Worm (Caenorhabditis elegans) whole organism, late embryonic: ENCODE results near the gene Y46D2A.3.

Source experiments
- C38D4.7 ChIP-seq: fragments of 200-800 bp; sonication (Bioruptor generic); optimal IDR thresholded peaks from 2 replicates; lab custom pipeline; 2018; ENCODE audit warnings: mild to moderate bottlenecking, missing genetic modification characterization, moderate library complexity, missing compliant biosample characterization
- ama-1 ChIP-seq: fragments of 150-350 bp; optimal IDR thresholded peaks from 2 replicates; lab custom pipeline; 2014
- ceh-18 ChIP-seq: sonication (generic microtip); optimal IDR thresholded peaks from 2 replicates; lab custom pipeline; 2016; ENCODE audit warnings: missing genetic modification characterization, missing compliant biosample characterization
- ceh-19 ChIP-seq: fragments of 200-800 bp; sonication (Bioruptor generic); optimal IDR thresholded peaks from 2 replicates; lab custom pipeline; 2018; ENCODE audit warnings: mild to moderate bottlenecking, missing genetic modification characterization, missing compliant biosample characterization
- ceh-24 ChIP-seq: sonication (generic microtip); optimal IDR thresholded peaks from 2 replicates; lab custom pipeline; 2016; ENCODE audit warnings: mild to moderate bottlenecking, missing genetic modification characterization, missing compliant biosample characterization
- ceh-30 ChIP-seq: fragments of 150-350 bp; optimal IDR thresholded peaks from 2 replicates; lab custom pipeline; 2014; ENCODE audit warnings: missing biosample characterization, missing genetic modification characterization
- ceh-31 ChIP-seq: sonication (generic microtip); optimal IDR thresholded peaks from 2 replicates; lab custom pipeline; 2016; ENCODE audit warnings: missing genetic modification characterization, missing compliant biosample characterization
- ceh-6 ChIP-seq: fragments of 200-800 bp; sonication (Bioruptor generic); optimal IDR thresholded peaks from 2 replicates; lab custom pipeline; 2018; ENCODE audit warnings: mild to moderate bottlenecking, missing genetic modification characterization, missing compliant biosample characterization
- elt-2 ChIP-seq: sonication (generic microtip); optimal IDR thresholded peaks from 2 replicates; lab custom pipeline; 2016; ENCODE audit warnings: missing genetic modification reagents, missing genetic modification characterization, missing compliant biosample characterization
- elt-4 ChIP-seq: sonication (generic microtip); optimal IDR thresholded peaks from 2 replicates; lab custom pipeline; 2016; ENCODE audit warnings: missing genetic modification characterization, missing compliant biosample characterization
- fkh-10 ChIP-seq: fragments of 150-350 bp; optimal IDR thresholded peaks from 2 replicates; lab custom pipeline; 2014; ENCODE audit warnings: missing biosample characterization, missing genetic modification reagents, missing genetic modification characterization
- hlh-30 ChIP-seq: sonication (generic microtip); optimal IDR thresholded peaks from 2 replicates; lab custom pipeline; 2017; ENCODE audit warnings: antibody characterized with exemption, missing genetic modification characterization, missing compliant biosample characterization; ENCODE audit not compliant: insufficient read depth
- lin-11 ChIP-seq: fragments of 200-800 bp; sonication (Bioruptor generic); optimal IDR thresholded peaks from 2 replicates; lab custom pipeline; 2018; ENCODE audit warnings: mild to moderate bottlenecking, missing genetic modification characterization, missing compliant biosample characterization
- mec-3 ChIP-seq: sonication (generic microtip); optimal IDR thresholded peaks from 2 replicates; lab custom pipeline; 2016; ENCODE audit warnings: borderline replicate concordance, missing genetic modification characterization, missing compliant biosample characterization
- pat-9 ChIP-seq: fragments of 200-800 bp; sonication (Bioruptor generic); optimal IDR thresholded peaks from 2 replicates; lab custom pipeline; 2018; ENCODE audit warnings: mild to moderate bottlenecking, missing genetic modification characterization, moderate library complexity, missing compliant biosample characterization
- pha-2 ChIP-seq: sonication (generic microtip); optimal IDR thresholded peaks from 2 replicates; lab custom pipeline; 2017; ENCODE audit warnings: mild to moderate bottlenecking, missing genetic modification characterization, missing compliant biosample characterization
- pqm-1 ChIP-seq: sonication (generic microtip); optimal IDR thresholded peaks from 2 replicates; lab custom pipeline; 2016; ENCODE audit warnings: missing genetic modification characterization, missing compliant biosample characterization
- rnt-1 ChIP-seq: sonication (generic microtip); optimal IDR thresholded peaks from 2 replicates; lab custom pipeline; 2016; ENCODE audit warnings: missing genetic modification characterization, missing compliant biosample characterization
- syd-9 ChIP-seq: sonication (generic microtip); optimal IDR thresholded peaks from 2 replicates; lab custom pipeline; 2016; ENCODE audit warnings: mild to moderate bottlenecking, missing genetic modification characterization, moderate library complexity, missing compliant biosample characterization
- tbx-2 ChIP-seq: sonication (generic microtip); optimal IDR thresholded peaks from 2 replicates; lab custom pipeline; 2016; ENCODE audit warnings: missing genetic modification characterization, missing compliant biosample characterization
- tbx-7 ChIP-seq: sonication (generic microtip); optimal IDR thresholded peaks from 2 replicates; lab custom pipeline; 2016; ENCODE audit warnings: missing genotype, missing genetic modification characterization, missing compliant biosample characterization
- ttx-3 ChIP-seq: sonication (generic microtip); optimal IDR thresholded peaks from 2 replicates; lab custom pipeline; 2016; ENCODE audit warnings: missing genetic modification reagents, missing genetic modification characterization, missing compliant biosample characterization
- unc-3 ChIP-seq, 2 experiments: fragments of 200-800 bp in 1 of 2; sonication (Bioruptor generic) in 1 of 2; sonication (generic microtip) in 1 of 2; conservative IDR thresholded peaks in 1 of 2; optimal IDR thresholded peaks in 1 of 2; 2 replicates each; pipeline versions ENCODE4 v1.3.6 to Lab custom; 2016 to 2022; ENCODE audit warnings: missing compliant biosample characterization in 2 of 2, missing genetic modification characterization in 2 of 2, missing genetic modification reagents in 1 of 2
- unc-42 ChIP-seq: sonication (generic microtip); optimal IDR thresholded peaks from 2 replicates; lab custom pipeline; 2016; ENCODE audit warnings: missing genotype, missing genetic modification characterization, missing compliant biosample characterization

The Y46D2A.3 gene

DNA sequence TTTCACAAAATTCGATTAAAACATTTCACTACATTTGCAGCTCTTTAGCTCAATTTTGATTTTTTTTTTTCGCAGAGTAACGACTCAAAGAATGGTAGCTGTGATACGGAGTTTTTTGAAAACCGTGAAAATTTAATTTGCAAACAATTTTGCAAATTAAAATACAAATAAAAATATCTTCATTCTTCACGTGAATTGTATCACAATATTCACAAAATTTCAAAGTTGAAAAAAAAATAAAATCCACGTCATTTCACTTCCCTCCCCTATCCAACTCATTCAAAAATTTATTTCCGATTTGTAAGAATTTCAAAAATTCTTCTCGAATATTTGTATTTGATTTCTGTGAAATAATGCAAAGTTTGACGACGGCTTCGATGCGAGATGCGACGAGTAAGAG lies 48.4 kb downstream of the Y46D2A.3 start, which contains the start of gene wht-4:
wht-4 (plus strand) TSS at position 301 of the 400 bp plus-strand sequence.
- no peak for TF ChIP-seq elt-4 (tag; lab: Kevin White, UChicago)
- no peak for TF ChIP-seq mec-3 (tag; lab: Kevin White, UChicago)
- no peak for TF ChIP-seq hlh-30 (tag; lab: Kevin White, UChicago)
- TF ChIP-seq unc-42 (tag; lab: Kevin White, UChicago), result no peak
- no peak for TF ChIP-seq ceh-31 (tag; lab: Kevin White, UChicago)
- TF ChIP-seq fkh-10, result no peak
- TF ChIP-seq ceh-19 (GFP tag; lab: Kevin White, UChicago), result no peak
- TF ChIP-seq ttx-3 (tag; lab: Kevin White, UChicago), result no peak
- TF ChIP-seq syd-9 (tag; lab: Kevin White, UChicago), result no peak
- TF ChIP-seq ama-1 (lab: Kevin White, UChicago), result no peak
- no peak for TF ChIP-seq unc-3 (GFP tag; conservative IDR thresholded peaks at IDR 0.05; lab: Robert Waterston, UW)
- no peak for TF ChIP-seq unc-3 (tag; optimal IDR thresholded peaks at IDR 0.05; lab: Kevin White, UChicago)
- TF ChIP-seq rnt-1 (tag; lab: Kevin White, UChicago), result no peak
- TF ChIP-seq elt-2 (tag; lab: Kevin White, UChicago), result no peak
- TF ChIP-seq ceh-30 (tag; lab: Kevin White, UChicago), result no peak
- no peak for TF ChIP-seq pat-9 (tag; lab: Kevin White, UChicago)
- TF ChIP-seq ceh-18, result no peak

DNA sequence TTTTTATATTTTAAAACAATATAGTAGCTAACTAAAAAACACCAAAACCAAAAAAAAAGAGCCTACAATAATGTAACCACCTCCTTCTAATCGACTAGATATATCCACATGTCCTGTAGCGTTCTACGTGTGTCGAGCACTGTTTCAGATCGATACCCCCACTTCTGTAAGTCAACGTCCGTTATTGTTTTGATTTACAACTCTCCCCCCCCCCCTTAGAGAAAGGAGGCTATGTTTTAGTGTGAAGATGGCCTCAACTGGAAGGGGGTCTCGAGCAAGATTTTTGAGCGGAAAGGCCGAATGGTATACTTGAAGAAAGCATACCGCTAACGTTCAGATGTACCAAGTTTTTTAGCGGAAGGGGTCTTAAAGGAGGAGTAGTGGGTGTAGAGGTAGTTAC lies 49.3 kb downstream of the Y46D2A.3 start, which contains the start of gene F02E11.4:
F02E11.4 (minus strand) TSS at position 101 of the 400 bp plus-strand sequence.
- no peak for TF ChIP-seq C38D4.7
- no peak for TF ChIP-seq tbx-2
- TF ChIP-seq pqm-1 (tag; lab: Kevin White, UChicago), result no peak
- TF ChIP-seq unc-3 (GFP tag; conservative IDR thresholded peaks at IDR 0.05; lab: Robert Waterston, UW), result no peak
- no peak for TF ChIP-seq unc-3 (tag; optimal IDR thresholded peaks at IDR 0.05; lab: Kevin White, UChicago)
- no peak for TF ChIP-seq lin-11
- TF ChIP-seq tbx-7 (tag; lab: Kevin White, UChicago), result no peak
- no peak for TF ChIP-seq ceh-6 (GFP tag; lab: Kevin White, UChicago)
- no peak for TF ChIP-seq pha-2 (tag; lab: Kevin White, UChicago)
- no peak for TF ChIP-seq hlh-30 (tag; lab: Kevin White, UChicago)
- no peak for TF ChIP-seq ceh-24 (tag; lab: Kevin White, UChicago)
